Worm (Caenorhabditis elegans): Measurements from ENCODE around the gene zchc-1A.

The zchc-1A gene

ce11 chrX:5174256-5174655 is at the start of gene zchc-1A:
zchc-1A (plus strand) TSS chrX:5174369.
- TF ChIP-seq cog-1 (tag; optimal IDR thresholded peaks at IDR 0.05), result no peak
- TF ChIP-seq ref-1 (GFP tag; conservative IDR thresholded peaks at IDR 0.05), result no peak
- no peak for TF ChIP-seq ztf-29 (GFP tag; IDR thresholded peaks at IDR 0.05)
- no peak for TF ChIP-seq flt-1 (GFP tag; IDR thresholded peaks at IDR 0.05)
- TF ChIP-seq ztf-23 (GFP tag; IDR thresholded peaks at IDR 0.05), result no peak
- TF ChIP-seq med-1 (GFP tag; optimal IDR thresholded peaks at IDR 0.05; ENCODE audit: insufficient read depth), result no peak
- TF ChIP-seq T22C8.4 (GFP tag; IDR thresholded peaks at IDR 0.05), result no peak
- TF ChIP-seq klf-2 (GFP tag; conservative IDR thresholded peaks at IDR 0.05), result no peak
- TF ChIP-seq tab-1 (GFP tag; IDR thresholded peaks at IDR 0.05), result no peak

- TF ChIP-seq tab-1 (GFP tag; IDR thresholded peaks at IDR 0.05) (no peak), klf-2 (GFP tag; conservative IDR thresholded peaks at IDR 0.05) (no peak), ztf-23 (GFP tag; IDR thresholded peaks at IDR 0.05) (no peak), flt-1 (GFP tag; IDR thresholded peaks at IDR 0.05) (no peak), ref-1 (GFP tag; conservative IDR thresholded peaks at IDR 0.05) (no peak), cog-1 (tag; optimal IDR thresholded peaks at IDR 0.05) (no peak), T22C8.4 (GFP tag; IDR thresholded peaks at IDR 0.05) (no peak), ztf-29 (GFP tag; IDR thresholded peaks at IDR 0.05) (no peak), med-1 (GFP tag; optimal IDR thresholded peaks at IDR 0.05; ENCODE audit: insufficient read depth) (no peak)
These were observed 44.7 kb upstream of the zchc-1A start for ce11 chrX:5129447-5129846.

- TF ChIP-seq ref-1 (GFP tag; conservative IDR thresholded peaks at IDR 0.05) (no peak), T22C8.4 (GFP tag; IDR thresholded peaks at IDR 0.05) (no peak), klf-2 (GFP tag; conservative IDR thresholded peaks at IDR 0.05) (no peak), tab-1 (GFP tag; IDR thresholded peaks at IDR 0.05) (no peak), med-1 (GFP tag; optimal IDR thresholded peaks at IDR 0.05; ENCODE audit: insufficient read depth) (no peak), ztf-29 (GFP tag; IDR thresholded peaks at IDR 0.05) (no peak), flt-1 (GFP tag; IDR thresholded peaks at IDR 0.05) (no peak), ztf-23 (GFP tag; IDR thresholded peaks at IDR 0.05) (no peak), cog-1 (tag; optimal IDR thresholded peaks at IDR 0.05) (no peak)
These were observed 42.4 kb upstream of the zchc-1A start for ce11 chrX:5131760-5132159.

- TF ChIP-seq ref-1 (GFP tag; conservative IDR thresholded peaks at IDR 0.05) (no peak), flt-1 (GFP tag; IDR thresholded peaks at IDR 0.05) (no peak), tab-1 (GFP tag; IDR thresholded peaks at IDR 0.05) (no peak), ztf-23 (GFP tag; IDR thresholded peaks at IDR 0.05) (no peak), ztf-29 (GFP tag; IDR thresholded peaks at IDR 0.05) (no peak)
These were observed 40.2 kb upstream of the zchc-1A start, which contains the start of gene tbc-7 for ce11 chrX:5133980-5134379. tbc-7 (plus strand) TSS chrX:5134280.

ce11 chrX:5135548-5135947 is 38.6 kb upstream of the zchc-1A start:
- TF ChIP-seq ref-1 (GFP tag; conservative IDR thresholded peaks at IDR 0.05) (no peak), tab-1 (GFP tag; IDR thresholded peaks at IDR 0.05) (no peak), ztf-23 (GFP tag; IDR thresholded peaks at IDR 0.05) (no peak), klf-2 (GFP tag; conservative IDR thresholded peaks at IDR 0.05) (no peak), T22C8.4 (GFP tag; IDR thresholded peaks at IDR 0.05) (no peak), ztf-29 (GFP tag; IDR thresholded peaks at IDR 0.05) (no peak), cog-1 (tag; optimal IDR thresholded peaks at IDR 0.05) (no peak), med-1 (GFP tag; optimal IDR thresholded peaks at IDR 0.05; ENCODE audit: insufficient read depth) (no peak), flt-1 (GFP tag; IDR thresholded peaks at IDR 0.05) (no peak)

- TF ChIP-seq tab-1 (GFP tag; IDR thresholded peaks at IDR 0.05) (no peak), ztf-23 (GFP tag; IDR thresholded peaks at IDR 0.05) (no peak), T22C8.4 (GFP tag; IDR thresholded peaks at IDR 0.05) (no peak), ztf-29 (GFP tag; IDR thresholded peaks at IDR 0.05) (no peak), med-1 (GFP tag; optimal IDR thresholded peaks at IDR 0.05; ENCODE audit: insufficient read depth) (no peak), cog-1 (tag; optimal IDR thresholded peaks at IDR 0.05) (no peak), ref-1 (GFP tag; conservative IDR thresholded peaks at IDR 0.05) (no peak)
These were observed 36.3 kb upstream of the zchc-1A start for ce11 chrX:5137716-5138470.

ce11 chrX:5140177-5140576 is 34.0 kb upstream of the zchc-1A start:
- no peak for TF ChIP-seq ztf-23 (GFP tag; IDR thresholded peaks at IDR 0.05)
- peak; percentile 77 for TF ChIP-seq cog-1 (tag; optimal IDR thresholded peaks at IDR 0.05)

ce11 chrX:5142403-5142802 is 31.8 kb upstream of the zchc-1A start:
- TF ChIP-seq tab-1 (GFP tag; IDR thresholded peaks at IDR 0.05) (no peak), flt-1 (GFP tag; IDR thresholded peaks at IDR 0.05) (no peak), ztf-29 (GFP tag; IDR thresholded peaks at IDR 0.05) (no peak), cog-1 (tag; optimal IDR thresholded peaks at IDR 0.05) (no peak), med-1 (GFP tag; optimal IDR thresholded peaks at IDR 0.05; ENCODE audit: insufficient read depth) (no peak), ztf-23 (GFP tag; IDR thresholded peaks at IDR 0.05) (no peak), klf-2 (GFP tag; conservative IDR thresholded peaks at IDR 0.05) (no peak), T22C8.4 (GFP tag; IDR thresholded peaks at IDR 0.05) (no peak), ref-1 (GFP tag; conservative IDR thresholded peaks at IDR 0.05) (no peak)

ce11 chrX:5147918-5148317 is 26.3 kb upstream of the zchc-1A start, which contains the start of gene C31H2.14:
C31H2.14 (plus strand) TSS chrX:5148218.
- no peak for TF ChIP-seq ztf-29 (GFP tag; IDR thresholded peaks at IDR 0.05)
- TF ChIP-seq med-1 (GFP tag; optimal IDR thresholded peaks at IDR 0.05; ENCODE audit: insufficient read depth), result no peak
- no peak for TF ChIP-seq T22C8.4 (GFP tag; IDR thresholded peaks at IDR 0.05)
- TF ChIP-seq klf-2 (GFP tag; conservative IDR thresholded peaks at IDR 0.05), result no peak
- TF ChIP-seq ztf-23 (GFP tag; IDR thresholded peaks at IDR 0.05), result no peak
- TF ChIP-seq tab-1 (GFP tag; IDR thresholded peaks at IDR 0.05), result no peak
- no peak for TF ChIP-seq ref-1 (GFP tag; conservative IDR thresholded peaks at IDR 0.05)
- TF ChIP-seq cog-1 (tag; optimal IDR thresholded peaks at IDR 0.05), result no peak
- no peak for TF ChIP-seq flt-1 (GFP tag; IDR thresholded peaks at IDR 0.05)

- TF ChIP-seq ztf-23 (GFP tag; IDR thresholded peaks at IDR 0.05) (no peak), ref-1 (GFP tag; conservative IDR thresholded peaks at IDR 0.05) (no peak), med-1 (GFP tag; optimal IDR thresholded peaks at IDR 0.05; ENCODE audit: insufficient read depth) (no peak), ztf-29 (GFP tag; IDR thresholded peaks at IDR 0.05) (no peak), T22C8.4 (GFP tag; IDR thresholded peaks at IDR 0.05) (no peak), tab-1 (GFP tag; IDR thresholded peaks at IDR 0.05) (no peak), klf-2 (GFP tag; conservative IDR thresholded peaks at IDR 0.05) (no peak), cog-1 (tag; optimal IDR thresholded peaks at IDR 0.05) (no peak), flt-1 (GFP tag; IDR thresholded peaks at IDR 0.05) (no peak)
These were observed 23.8 kb upstream of the zchc-1A start, which contains the start of gene dpy-8 for ce11 chrX:5150389-5150788. dpy-8 (minus strand) TSS chrX:5150476.
